Worm (Caenorhabditis elegans): Measurements from ENCODE around the gene DC2.5.
A peak's percentile ranks its signal among the peaks of the same experiment; 100 is the strongest.

Gene DC2.5

ce11 chrV:203855-204432 lies 8.6 kb downstream of the DC2.5 start, which contains the start of gene lec-12 (continued):
- no peak for TF ChIP-seq ctbp-1 (GFP tag; IDR thresholded peaks at IDR 0.05)
- TF ChIP-seq ces-1 (GFP tag; optimal IDR thresholded peaks at IDR 0.05) = no peak
- TF ChIP-seq F26F4.8 (GFP tag; conservative IDR thresholded peaks at IDR 0.05) = no peak
- TF ChIP-seq hmg-1.1 (GFP tag; IDR thresholded peaks at IDR 0.05) = peak; percentile 35; the same call in 1 of the 2 replicates
- TF ChIP-seq rbr-2 (tag; optimal IDR thresholded peaks at IDR 0.05) = peak; percentile 2
- TF ChIP-seq pha-4 (GFP tag; IDR thresholded peaks at IDR 0.05) = no peak
- peak; percentile 91 for TF ChIP-seq pha-4 (tag; optimal IDR thresholded peaks at IDR 0.05)
- TF ChIP-seq snpc-1.2 (GFP tag; IDR thresholded peaks at IDR 0.05) = no peak
- peak; percentile 65 for TF ChIP-seq hlh-30 (tag; optimal IDR thresholded peaks at IDR 0.05; ENCODE audit: insufficient read depth)
- TF ChIP-seq set-16 (GFP tag; IDR thresholded peaks at IDR 0.05) = no peak

DNA sequence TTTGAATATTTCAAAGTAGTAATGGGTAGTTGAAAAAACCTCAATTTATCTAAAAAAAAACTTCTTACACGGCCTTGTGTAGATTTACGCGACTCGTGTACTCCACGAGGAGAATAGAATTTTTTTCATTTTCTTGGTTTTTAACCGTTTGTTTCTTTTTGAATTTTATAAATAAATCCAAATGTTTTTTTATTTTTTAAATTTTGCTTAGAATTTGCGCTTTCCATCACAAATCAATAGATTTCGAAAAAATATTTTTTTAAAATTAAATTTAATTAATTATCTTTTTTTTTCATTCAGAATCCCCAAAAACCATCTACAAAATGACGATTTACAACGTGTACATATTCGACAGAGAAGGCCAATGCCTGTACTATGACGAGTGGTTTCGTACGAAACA lies 11.3 kb downstream of the DC2.5 start, which contains the start of gene trpp-1:
Gene trpp-1 (plus strand): TSS at position 301 of the 400 bp plus-strand sequence.
- no peak for TF ChIP-seq F49E8.2 (tag; optimal IDR thresholded peaks at IDR 0.05; ENCODE audit: borderline replicate concordance)
- no peak for TF ChIP-seq zfp-2 (tag; optimal IDR thresholded peaks at IDR 0.05)
- no peak for TF ChIP-seq nhr-111 (GFP tag; optimal IDR thresholded peaks at IDR 0.05)
- TF ChIP-seq vab-7 (GFP tag; IDR thresholded peaks at IDR 0.05) = no peak
- TF ChIP-seq aha-1 (tag) = peak; percentile 15
- TF ChIP-seq ceh-82 (tag; optimal IDR thresholded peaks at IDR 0.05) = no peak

DNA sequence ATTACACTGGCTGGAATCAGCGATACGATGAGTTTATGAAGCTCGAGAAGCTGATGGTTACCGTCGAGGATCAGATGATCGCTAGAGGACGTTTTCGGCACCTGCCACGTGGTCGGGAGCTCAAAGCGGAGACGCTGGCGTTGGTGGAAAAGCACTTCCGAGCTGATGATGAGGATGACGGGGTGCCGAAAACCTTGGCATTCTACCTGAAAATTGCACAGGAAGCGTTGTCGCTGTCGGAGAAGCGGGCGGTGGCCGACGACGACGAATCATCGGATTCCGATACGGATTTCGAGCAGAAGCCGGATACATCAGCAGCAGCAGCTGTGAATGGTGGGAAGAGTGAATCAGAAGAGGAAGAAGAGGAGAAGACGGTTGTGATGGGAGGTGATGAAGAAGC lies 17.8 kb downstream of the DC2.5 start:
- TF ChIP-seq set-16 (GFP tag; IDR thresholded peaks at IDR 0.05) (peak; percentile 75), nhr-48 (tag; optimal IDR thresholded peaks at IDR 0.05) (no peak)

DNA sequence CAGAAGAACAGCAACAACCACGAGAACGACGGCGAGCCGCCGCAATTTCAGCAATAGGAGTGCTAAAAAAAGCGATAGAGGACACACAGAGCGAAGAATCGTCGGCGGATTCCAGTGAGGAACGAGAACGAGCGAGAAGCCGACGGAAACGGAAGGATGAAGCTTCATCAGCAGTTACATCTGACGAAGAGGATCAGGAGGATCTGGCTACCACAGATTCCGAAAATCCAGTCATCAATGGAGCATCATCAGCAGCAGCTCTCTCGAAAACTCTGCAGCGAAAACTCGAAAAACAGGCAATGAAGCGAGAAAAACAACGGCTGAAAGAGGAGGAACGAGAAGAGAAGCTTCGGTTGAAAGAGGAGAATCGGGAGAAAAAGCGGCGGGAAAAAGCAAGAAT lies 23.2 kb downstream of the DC2.5 start:
- peak; percentile 19; the same call in 1 of the 2 replicates for TF ChIP-seq set-16 (GFP tag; IDR thresholded peaks at IDR 0.05)
- TF ChIP-seq daf-12 (tag; optimal IDR thresholded peaks at IDR 0.05) = no peak

DNA sequence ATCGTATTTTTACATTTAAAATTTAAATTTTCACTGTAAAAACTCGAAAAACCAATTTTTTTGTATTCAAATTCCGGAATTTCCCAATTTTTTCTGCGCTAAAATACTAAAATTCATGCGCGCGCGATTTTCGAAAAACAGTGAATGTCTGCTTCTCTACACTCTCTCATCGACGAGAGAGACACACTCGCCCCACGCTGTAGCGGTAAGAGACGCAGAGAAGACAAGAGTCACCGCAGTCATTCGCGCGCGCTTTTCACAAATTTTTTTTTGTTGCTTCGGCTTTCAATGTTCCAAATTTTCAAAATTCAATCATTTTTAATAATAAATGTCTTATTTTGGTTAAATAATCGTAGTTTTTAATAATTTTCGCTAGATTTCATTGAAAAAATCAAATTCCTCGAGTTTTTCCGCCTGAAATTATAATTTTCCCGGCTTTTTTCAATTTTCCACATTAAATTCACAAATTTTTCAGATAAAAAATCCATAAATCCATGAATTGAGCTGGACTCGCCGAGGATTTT lies 26.8 kb downstream of the DC2.5 start, which contains the start of gene arid-1:
Gene arid-1 (plus strand): TSS at position 474 of the 524 bp plus-strand sequence.
- TF ChIP-seq attf-4 (tag; optimal IDR thresholded peaks at IDR 0.05) (no peak), dve-1 (tag; optimal IDR thresholded peaks at IDR 0.05; ENCODE audit: insufficient read depth) (peak; percentile 39), unc-62 (GFP tag; optimal IDR thresholded peaks at IDR 0.05 in 1 of 2) (peak in 1 of 2 experiments; percentile 45), unc-62 (tag; optimal IDR thresholded peaks at IDR 0.05) (no peak), php-3 (GFP tag; IDR thresholded peaks at IDR 0.05) (no peak), T26A8.4 (GFP tag; IDR thresholded peaks at IDR 0.05) (no peak), daf-12 (tag; optimal IDR thresholded peaks at IDR 0.05) (no peak), F37D6.2 (tag; optimal IDR thresholded peaks at IDR 0.05) (no peak), F44E2.7 (GFP tag; IDR thresholded peaks at IDR 0.05) (no peak), lin-38 (GFP tag; IDR thresholded peaks at IDR 0.05) (peak; percentile 55), dmd-6 (GFP tag; IDR thresholded peaks at IDR 0.05) (peak; percentile 12; the same call in 1 of the 2 replicates), Y48G9A.11 (GFP tag; IDR thresholded peaks at IDR 0.05) (0 out of 2 replicates have a peak, but pooled peaks have one; percentile 17), zfp-2 (tag; optimal IDR thresholded peaks at IDR 0.05) (no peak), lsy-2 (tag; optimal IDR thresholded peaks at IDR 0.05) (peak in 1 of 2 experiments; percentile 53), dpl-1 (GFP tag; optimal IDR thresholded peaks at IDR 0.05) (peak; percentile 65), mdl-1 (tag; optimal IDR thresholded peaks at IDR 0.05) (peak in 1 of 2 experiments; percentile 27), mep-1 (tag; optimal IDR thresholded peaks at IDR 0.05) (peak; percentile 44), hlh-11 (tag; optimal IDR thresholded peaks at IDR 0.05) (peak; percentile 26), zag-1 (tag; optimal IDR thresholded peaks at IDR 0.05) (no peak), fos-1 (tag; optimal IDR thresholded peaks at IDR 0.05) (no peak), egl-43 (GFP tag; IDR thresholded peaks at IDR 0.05) (no peak), unc-130 (GFP tag; optimal IDR thresholded peaks at IDR 0.05) (peak; percentile 62), mxl-2 (GFP tag; conservative IDR thresholded peaks at IDR 0.05) (no peak), ceh-82 (tag; optimal IDR thresholded peaks at IDR 0.05) (no peak), lin-13 (GFP tag; optimal IDR thresholded peaks at IDR 0.05) (no peak), nhr-6 (tag; optimal IDR thresholded peaks at IDR 0.05) (no peak), pqm-1 (tag; optimal IDR thresholded peaks at IDR 0.05) (no peak), hlh-30 (tag; optimal IDR thresholded peaks at IDR 0.05; ENCODE audit: insufficient read depth) (peak; percentile 71), rbr-2 (tag; optimal IDR thresholded peaks at IDR 0.05) (peak; percentile 17), aly-2 (tag; optimal IDR thresholded peaks at IDR 0.05) (no peak)

All from whole organism, L4 larva.